Worm (Caenorhabditis elegans): Measurements from ENCODE around the gene H25K10.2.

DNA sequence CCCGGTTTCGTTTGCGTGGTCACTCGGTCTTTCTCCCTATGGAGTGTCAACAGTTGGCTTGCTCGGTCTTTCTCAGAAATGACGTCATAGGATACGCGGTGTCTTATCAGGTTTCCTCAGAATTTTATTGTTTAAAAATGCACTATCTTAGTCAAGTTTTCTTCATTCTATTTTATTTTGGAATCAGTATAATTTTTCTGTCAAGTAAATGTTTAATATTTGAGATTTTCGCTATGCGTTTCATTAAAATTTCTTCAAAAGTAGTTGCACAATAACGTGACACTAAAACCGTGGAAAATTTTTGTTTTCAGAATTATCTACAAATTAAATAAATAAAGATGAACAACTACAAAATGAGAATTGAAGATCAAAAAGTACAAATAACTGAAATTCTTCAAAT, 46.5 kb upstream of the H25K10.2 start, which contains the start of gene hlh-31:
- TF ChIP-seq mdl-1 (tag; optimal IDR thresholded peaks at IDR 0.05) (no peak), nhr-76 (tag; optimal IDR thresholded peaks at IDR 0.05) (no peak), ceh-88 (GFP tag; IDR thresholded peaks at IDR 0.05) (no peak), nhr-84 (tag; optimal IDR thresholded peaks at IDR 0.05) (no peak), pqm-1 (tag; optimal IDR thresholded peaks at IDR 0.05) (no peak), sox-4 (tag; optimal IDR thresholded peaks at IDR 0.05) (no peak), elt-3 (tag; optimal IDR thresholded peaks at IDR 0.05) (no peak), mab-9 (GFP tag; IDR thresholded peaks at IDR 0.05) (no peak), swsn-7 (tag; optimal IDR thresholded peaks at IDR 0.05) (no peak), nhr-237 (tag; optimal IDR thresholded peaks at IDR 0.05) (no peak)

Measured in whole organism, L1 larva.